Worm (Caenorhabditis elegans): ENCODE results near the gene ZK822.10.

Gene ZK822.10

DNA sequence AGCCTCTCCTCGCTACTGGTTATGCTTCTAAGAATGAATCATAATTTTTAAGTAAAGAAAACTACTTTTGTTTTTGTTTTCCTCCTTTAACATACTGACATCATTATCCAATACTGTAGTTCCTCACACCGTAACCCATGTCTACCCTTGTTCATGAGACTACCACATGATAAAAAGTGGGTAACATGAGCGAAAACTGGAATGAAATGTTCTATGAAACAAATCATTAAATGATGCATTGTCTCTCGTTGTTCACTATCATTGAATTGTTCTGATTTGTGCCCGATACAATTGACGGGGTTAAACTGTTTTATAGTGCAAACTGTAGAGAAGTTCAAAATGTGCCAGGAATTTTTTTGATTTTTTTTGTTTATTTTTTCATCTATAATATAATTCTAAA lies 19.2 kb upstream of the ZK822.10 start (continued):
- TF ChIP-seq ceh-82 (tag; optimal IDR thresholded peaks at IDR 0.05) (no peak), nfya-1 (tag; optimal IDR thresholded peaks at IDR 0.05; ENCODE audit: insufficient read depth) (peak; percentile 47)

DNA sequence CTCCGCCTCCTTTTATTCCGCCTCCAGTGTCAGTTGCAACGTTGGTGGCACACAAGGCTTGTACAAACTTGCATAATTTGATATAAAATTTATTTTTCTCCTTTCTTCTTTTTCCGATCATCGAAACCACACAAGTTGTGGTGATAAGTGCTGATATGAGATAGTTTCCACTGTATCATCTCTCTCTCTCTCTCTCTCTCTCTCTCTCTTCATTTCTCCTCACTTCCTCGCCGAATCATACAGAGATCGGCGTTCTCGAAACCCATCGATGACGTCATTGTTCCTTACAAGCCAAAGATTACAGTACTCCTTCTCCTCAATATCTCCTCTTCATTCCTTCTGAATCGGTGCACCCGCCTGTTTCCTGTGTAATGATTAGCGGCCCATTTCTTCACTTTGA lies 17.6 kb upstream of the ZK822.10 start, which contains the start of gene nhr-43:
nhr-43 (plus strand) TSS at position 233 of the 400 bp plus-strand sequence.
- TF ChIP-seq snpc-4 (tag; optimal IDR thresholded peaks at IDR 0.05): no peak
- TF ChIP-seq nhr-23 (tag; optimal IDR thresholded peaks at IDR 0.05): peak; percentile 64
- peak; percentile 40 for TF ChIP-seq tbx-2 (tag; optimal IDR thresholded peaks at IDR 0.05)
- TF ChIP-seq elt-3 (tag; optimal IDR thresholded peaks at IDR 0.05): peak in 1 of 3 experiments; percentile 72
- TF ChIP-seq nfya-1 (tag; optimal IDR thresholded peaks at IDR 0.05; ENCODE audit: insufficient read depth): peak; percentile 8
- TF ChIP-seq fkh-2 (tag; optimal IDR thresholded peaks at IDR 0.05): no peak
- TF ChIP-seq nhr-25 (tag; optimal IDR thresholded peaks at IDR 0.05): peak; percentile 48
- TF ChIP-seq nhr-11 (tag; optimal IDR thresholded peaks at IDR 0.05): no peak
- peak; percentile 98 for TF ChIP-seq nhr-43 (tag; optimal IDR thresholded peaks at IDR 0.05; ENCODE audit: poor library complexity, severe bottlenecking)

DNA sequence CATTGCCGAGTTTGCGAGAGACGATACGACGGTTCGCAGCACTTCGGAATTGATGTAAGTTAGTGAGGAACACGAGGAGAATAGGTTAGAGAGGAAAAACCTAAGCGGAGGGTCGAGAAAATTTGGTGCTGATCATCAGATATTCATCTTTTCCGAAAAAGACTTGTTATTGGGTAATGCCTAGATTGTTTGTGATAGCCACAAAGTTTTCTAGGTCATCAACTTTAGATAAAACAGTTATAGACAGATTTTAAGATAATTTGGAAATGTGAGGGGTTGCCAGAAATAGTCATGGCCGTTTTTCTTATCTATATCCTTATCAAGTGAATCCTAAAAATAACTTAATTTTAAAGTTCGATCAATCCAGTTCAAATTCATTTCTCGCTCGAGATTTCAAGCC lies 16.5 kb upstream of the ZK822.10 start:
- TF ChIP-seq daf-12 (tag; optimal IDR thresholded peaks at IDR 0.05): no peak
- TF ChIP-seq hmg-11 (tag; optimal IDR thresholded peaks at IDR 0.05): no peak
- no peak for TF ChIP-seq fkh-10 (GFP tag; optimal IDR thresholded peaks at IDR 0.05)
- no peak for TF ChIP-seq nhr-11 (tag; optimal IDR thresholded peaks at IDR 0.05)
- TF ChIP-seq nfya-1 (tag; optimal IDR thresholded peaks at IDR 0.05; ENCODE audit: insufficient read depth): no peak
- no peak for TF ChIP-seq egl-5 (tag; optimal IDR thresholded peaks at IDR 0.05)
- no peak for TF ChIP-seq egl-27 (tag; optimal IDR thresholded peaks at IDR 0.05)
- TF ChIP-seq fkh-2 (tag; optimal IDR thresholded peaks at IDR 0.05): no peak
- no peak for TF ChIP-seq unc-62 (GFP tag; optimal IDR thresholded peaks at IDR 0.05)
- TF ChIP-seq tbx-2 (tag; optimal IDR thresholded peaks at IDR 0.05): no peak
- no peak for TF ChIP-seq mml-1 (tag; optimal IDR thresholded peaks at IDR 0.05)
- TF ChIP-seq lin-15B (tag; optimal IDR thresholded peaks at IDR 0.05): no peak
- peak; percentile 94 for TF ChIP-seq elt-1 (tag; optimal IDR thresholded peaks at IDR 0.05)
- TF ChIP-seq snpc-4 (tag; optimal IDR thresholded peaks at IDR 0.05): no peak
- TF ChIP-seq unc-39 (tag; optimal IDR thresholded peaks at IDR 0.05): no peak
- peak; percentile 78 for TF ChIP-seq nhr-43 (tag; optimal IDR thresholded peaks at IDR 0.05; ENCODE audit: poor library complexity, severe bottlenecking)
- peak; percentile 64 for TF ChIP-seq nhr-23 (tag; optimal IDR thresholded peaks at IDR 0.05)
- TF ChIP-seq ceh-9 (tag; optimal IDR thresholded peaks at IDR 0.05): no peak
- TF ChIP-seq lsy-12 (tag; optimal IDR thresholded peaks at IDR 0.05): no peak
- TF ChIP-seq elt-3 (tag; optimal IDR thresholded peaks at IDR 0.05): no peak
- TF ChIP-seq ztf-11 (tag; optimal IDR thresholded peaks at IDR 0.05): no peak

DNA sequence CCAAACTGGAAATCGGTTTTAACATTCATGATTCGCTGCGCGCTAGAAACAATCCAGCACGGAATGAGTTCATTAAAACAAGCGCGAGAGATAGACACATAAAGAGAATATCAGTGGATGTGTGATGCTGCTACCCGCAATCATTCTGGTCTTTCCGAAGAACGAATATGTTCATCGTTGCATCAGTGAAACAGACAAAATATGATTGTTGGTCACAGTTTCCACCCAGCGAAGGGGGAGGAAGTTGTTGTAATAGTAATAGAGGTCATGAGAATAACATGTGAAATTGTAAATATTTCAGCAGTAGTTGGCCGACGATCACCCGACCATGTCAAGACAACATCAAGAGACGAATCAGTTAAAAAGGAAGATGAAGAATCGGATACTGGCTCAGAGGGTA lies 15.7 kb upstream of the ZK822.10 start:
- TF ChIP-seq nhr-23 (tag; optimal IDR thresholded peaks at IDR 0.05) (peak; percentile 36), elt-3 (tag; optimal IDR thresholded peaks at IDR 0.05) (peak in 1 of 3 experiments; percentile 55), nhr-12 (tag; optimal IDR thresholded peaks at IDR 0.05) (no peak), nhr-25 (tag; optimal IDR thresholded peaks at IDR 0.05) (peak; percentile 41), fos-1 (tag; optimal IDR thresholded peaks at IDR 0.05) (no peak), unc-62 (GFP tag; optimal IDR thresholded peaks at IDR 0.05) (no peak), nhr-43 (tag; optimal IDR thresholded peaks at IDR 0.05; ENCODE audit: poor library complexity, severe bottlenecking) (peak; percentile 94)

DNA sequence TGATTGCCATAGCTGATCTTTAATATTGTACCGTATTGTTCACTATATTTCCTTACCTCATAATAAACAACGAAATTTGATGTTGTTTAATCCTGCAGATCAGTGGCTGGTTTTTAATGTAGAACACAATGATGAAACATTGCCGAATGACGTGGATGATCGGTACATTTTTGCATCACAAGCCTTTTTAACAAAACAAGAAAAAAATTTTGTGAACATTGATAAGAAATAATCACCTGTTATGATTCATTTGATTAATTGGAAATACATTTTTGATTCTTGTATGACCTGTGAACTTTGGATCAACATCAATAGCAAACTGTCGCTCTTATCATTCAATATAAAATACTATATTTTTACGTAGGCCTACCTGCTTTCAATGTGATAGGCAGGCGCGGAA lies 14.1 kb upstream of the ZK822.10 start:
- no peak for TF ChIP-seq ztf-11 (tag; optimal IDR thresholded peaks at IDR 0.05)
- no peak for TF ChIP-seq snpc-4 (tag; optimal IDR thresholded peaks at IDR 0.05)
- peak; percentile 82 for TF ChIP-seq nhr-43 (tag; optimal IDR thresholded peaks at IDR 0.05; ENCODE audit: poor library complexity, severe bottlenecking)
- no peak for TF ChIP-seq egl-27 (tag; optimal IDR thresholded peaks at IDR 0.05)
- TF ChIP-seq fkh-2 (tag; optimal IDR thresholded peaks at IDR 0.05): no peak
- TF ChIP-seq nhr-23 (tag; optimal IDR thresholded peaks at IDR 0.05): peak; percentile 20
- TF ChIP-seq nhr-25 (tag; optimal IDR thresholded peaks at IDR 0.05): peak; percentile 6
- no peak for TF ChIP-seq elt-1 (tag; optimal IDR thresholded peaks at IDR 0.05)
- TF ChIP-seq nfya-1 (tag; optimal IDR thresholded peaks at IDR 0.05; ENCODE audit: insufficient read depth): peak; percentile 2

DNA sequence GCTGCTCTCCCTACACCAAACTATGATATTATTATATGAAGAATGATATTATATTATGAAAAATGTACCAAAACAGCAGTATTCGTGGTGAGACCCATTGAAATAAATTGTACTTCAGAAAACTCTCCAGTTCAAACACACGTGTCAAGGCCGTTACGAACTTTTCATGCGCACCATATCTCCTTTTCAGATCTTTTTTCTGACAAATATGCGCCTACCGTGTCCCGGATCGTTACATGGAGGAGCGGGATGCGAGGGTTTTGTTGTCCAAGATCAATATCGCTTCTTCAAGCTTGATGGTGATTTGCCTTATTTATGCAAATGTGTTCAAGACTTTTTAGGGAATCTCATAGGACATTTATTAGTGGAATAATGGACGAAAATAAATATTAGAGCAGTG lies 13.3 kb upstream of the ZK822.10 start:
- peak; percentile 61 for TF ChIP-seq nhr-43 (tag; optimal IDR thresholded peaks at IDR 0.05; ENCODE audit: poor library complexity, severe bottlenecking)
- peak; percentile 70 for TF ChIP-seq elt-1 (tag; optimal IDR thresholded peaks at IDR 0.05)
- no peak for TF ChIP-seq ama-1 (optimal IDR thresholded peaks at IDR 0.05)

DNA sequence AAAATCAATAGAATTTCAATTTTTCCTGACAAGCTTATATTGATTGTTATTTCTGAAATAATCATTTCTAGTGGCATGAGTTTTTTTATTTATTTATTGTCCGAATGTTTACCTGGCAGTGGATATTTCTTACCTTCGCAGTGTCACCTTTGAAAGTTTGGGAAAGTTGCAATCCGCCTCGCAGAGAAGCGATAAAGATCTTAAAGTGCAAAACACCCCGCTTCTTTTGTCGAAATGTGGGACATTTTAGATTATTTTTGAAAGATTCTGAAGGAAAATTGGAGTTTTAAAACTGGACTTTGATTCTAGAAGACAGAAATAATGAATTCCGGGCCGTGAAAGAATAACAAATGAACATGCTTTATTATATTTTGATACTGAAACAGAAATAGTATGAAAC lies 8.2 kb upstream of the ZK822.10 start:
- TF ChIP-seq zag-1 (tag; optimal IDR thresholded peaks at IDR 0.05) (no peak), mdl-1 (tag; optimal IDR thresholded peaks at IDR 0.05) (no peak), daf-12 (tag; optimal IDR thresholded peaks at IDR 0.05) (no peak), elt-1 (tag; optimal IDR thresholded peaks at IDR 0.05) (peak; percentile 24), nhr-23 (tag; optimal IDR thresholded peaks at IDR 0.05) (peak; percentile 49)
